Worm (Caenorhabditis elegans) whole organism, midembryonic: ENCODE measurements around the gene C46F11.4.

Source experiments
- T22C8.4 ChIP-seq: fragments of 200-800 bp; sonication (Bioruptor generic); IDR thresholded peaks from 2 replicates; pipeline ENCODE4 v1.3.6; 2022; ENCODE audit warnings: missing genetic modification characterization, missing compliant biosample characterization
- cog-1 ChIP-seq: sonication (generic microtip); optimal IDR thresholded peaks from 2 replicates; lab custom pipeline; 2016; ENCODE audit warnings: missing genetic modification characterization, missing compliant biosample characterization
- flt-1 ChIP-seq: fragments of 200-800 bp; sonication (Bioruptor generic); IDR thresholded peaks from 2 replicates; pipeline ENCODE4 v1.3.6; 2022; ENCODE audit warnings: missing genetic modification characterization, missing compliant biosample characterization
- med-1 ChIP-seq: sonication (generic microtip); optimal IDR thresholded peaks from 2 replicates; lab custom pipeline; 2017; ENCODE audit warnings: missing genetic modification characterization, mild to moderate bottlenecking, missing compliant biosample characterization, antibody characterized with exemption, missing genetic modification reagents; ENCODE audit not compliant: insufficient read depth
- ref-1 ChIP-seq: fragments of 200-800 bp; sonication (Bioruptor generic); conservative IDR thresholded peaks from 2 replicates; pipeline ENCODE4 v1.3.6; 2022; ENCODE audit warnings: missing genetic modification reagents, missing genetic modification characterization, missing compliant biosample characterization
- tab-1 ChIP-seq: fragments of 200-800 bp; sonication (Bioruptor generic); IDR thresholded peaks from 2 replicates; pipeline ENCODE4 v1.3.6; 2022; ENCODE audit warnings: missing genetic modification characterization, missing compliant biosample characterization
- ztf-23 ChIP-seq: fragments of 200-800 bp; sonication (Bioruptor generic); IDR thresholded peaks from 2 replicates; pipeline ENCODE4 v1.3.6; 2022; ENCODE audit warnings: missing genetic modification reagents, missing genetic modification characterization, missing compliant biosample characterization
- ztf-29 ChIP-seq: fragments of 200-800 bp; sonication (Bioruptor generic); IDR thresholded peaks from 2 replicates; pipeline ENCODE4 v1.3.6; 2022; ENCODE audit warnings: missing genetic modification reagents, missing genetic modification characterization, missing compliant biosample characterization

- TF ChIP-seq med-1 (GFP tag; lab: Kevin White, UChicago) (peak; percentile 97), cog-1 (tag; lab: Kevin White, UChicago) (peak; percentile 79), ztf-23 (GFP tag; lab: Robert Waterston, UW) (peak; percentile 94), tab-1 (GFP tag; lab: Robert Waterston, UW) (peak; percentile 94), T22C8.4 (peak; percentile 84), flt-1 (GFP tag; lab: Robert Waterston, UW) (peak; percentile 93), ref-1 (GFP tag; lab: Robert Waterston, UW) (peak; percentile 65; the same call in 1 of the 2 replicates), ztf-29 (GFP tag; lab: Robert Waterston, UW) (peak; percentile 86)
Observed at ce11 chrIII:3664224-3664623, at the start of gene C46F11.4.
